Worm (Caenorhabditis elegans): ENCODE data around the gene tmem-258.
"Not testable (repeated sequence)": the region's sequence is repeated elsewhere in the genome, so short reads cannot be mapped to it uniquely, and the experiment has no call there.

ce11 chrV:7057795-7058194, 5.2 kb upstream of the tmem-258 start, which contains the start of gene Y57E12AL.2:
- TF ChIP-seq nhr-12 (tag; optimal IDR thresholded peaks at IDR 0.05); skn-1 (tag; optimal IDR thresholded peaks at IDR 0.05); egl-27 (tag; optimal IDR thresholded peaks at IDR 0.05); efl-1 (optimal IDR thresholded peaks at IDR 0.05); efl-1 (GFP tag; optimal IDR thresholded peaks at IDR 0.05 in 1 of 2); nhr-77 (tag; optimal IDR thresholded peaks at IDR 0.05); aly-2 (tag; optimal IDR thresholded peaks at IDR 0.05); ztf-11 (tag; optimal IDR thresholded peaks at IDR 0.05); nhr-237 (tag; optimal IDR thresholded peaks at IDR 0.05); lir-3 (tag; optimal IDR thresholded peaks at IDR 0.05; ENCODE audit: poor library complexity); ama-1 (optimal IDR thresholded peaks at IDR 0.05); ces-1 (GFP tag; optimal IDR thresholded peaks at IDR 0.05); lsy-2 (tag; optimal IDR thresholded peaks at IDR 0.05); alr-1 (tag; optimal IDR thresholded peaks at IDR 0.05; ENCODE audit: borderline replicate concordance); mdl-1 (tag; optimal IDR thresholded peaks at IDR 0.05): not testable (repeated sequence)

Measured in whole organism, L1 larva.